Fruit fly (Drosophila melanogaster): ENCODE results near the gene Taf13.
A peak's percentile ranks its signal among the peaks of the same experiment; 100 is the strongest.

Gene Taf13

DNA sequence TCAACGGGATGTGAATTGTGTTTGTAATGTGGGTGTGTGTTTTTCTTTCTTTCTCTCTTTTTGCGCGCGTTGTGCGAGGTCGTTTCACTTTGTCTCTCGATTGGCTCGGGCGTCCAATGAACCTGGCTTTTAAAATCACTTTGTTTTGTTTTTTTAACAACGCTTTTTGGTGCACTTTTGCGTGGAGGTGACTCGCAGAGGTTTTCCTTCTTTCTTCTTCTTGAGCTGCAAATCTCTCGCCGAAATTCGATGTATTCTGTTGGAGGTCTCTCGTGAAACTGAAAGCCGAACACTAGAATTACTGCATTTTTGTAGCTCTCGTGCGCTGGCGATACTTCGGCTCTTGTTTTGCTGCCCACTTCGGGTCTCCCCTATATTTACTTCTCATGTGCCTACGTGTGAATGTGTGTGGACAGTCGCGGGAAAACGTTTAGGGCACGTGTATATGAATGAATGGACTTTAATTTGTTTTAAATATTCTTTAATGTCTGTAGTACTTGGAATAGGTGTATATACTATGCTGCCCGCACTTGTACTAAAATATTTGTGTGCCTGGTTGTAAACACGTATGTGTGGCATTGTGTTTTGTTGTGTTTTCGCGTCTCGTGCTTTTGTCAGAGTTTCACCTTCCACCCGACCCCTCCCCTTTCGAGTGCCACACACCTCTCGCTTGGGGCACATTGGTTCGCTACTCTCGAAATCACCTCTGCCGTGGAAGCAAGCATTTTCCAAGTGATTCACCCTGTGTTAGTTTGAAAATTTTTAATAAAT, 8.7 kb downstream of the Taf13 start, which contains the start of gene fok (continued):
- peak; percentile 95 for TF ChIP-seq CG16863 (GFP tag; optimal IDR thresholded peaks at IDR 0.05)
- TF ChIP-seq jing (GFP tag; optimal IDR thresholded peaks at IDR 0.05), result peak; percentile 84
- TF ChIP-seq CG16813 (GFP tag; IDR thresholded peaks at IDR 0.05; ENCODE audit: partially characterized antibody), result peak; percentile 44; the same call in 1 of the 3 replicates
- TF ChIP-seq maf-S (GFP tag; optimal IDR thresholded peaks at IDR 0.05), result peak; percentile 94
- TF ChIP-seq Usf (GFP tag; optimal IDR thresholded peaks at IDR 0.05), result peak; percentile 91
- peak; percentile 93 for TF ChIP-seq CG10267 (tag; optimal IDR thresholded peaks at IDR 0.05)
- TF ChIP-seq HLHmδ (GFP tag; optimal IDR thresholded peaks at IDR 0.05), result peak; percentile 75
- TF ChIP-seq CG2199 (GFP tag; IDR thresholded peaks at IDR 0.05), result peak; percentile 82; the same call in 2 of the 3 replicates
- TF ChIP-seq ind (GFP tag; optimal IDR thresholded peaks at IDR 0.05), result peak; percentile 96
- no peak for TF ChIP-seq Sin3A (optimal IDR thresholded peaks at IDR 0.05)
- TF ChIP-seq hth (optimal IDR thresholded peaks at IDR 0.05), result no peak
- 0 out of 3 replicates have a peak, but pooled peaks have one; percentile 28 for TF ChIP-seq Opbp (GFP tag; IDR thresholded peaks at IDR 0.05; ENCODE audit: partially characterized antibody)
- TF ChIP-seq ERR (GFP tag; optimal IDR thresholded peaks at IDR 0.05), result peak; percentile 93
- TF ChIP-seq Lpt (GFP tag; optimal IDR thresholded peaks at IDR 0.05), result no peak
- peak; percentile 77 for TF ChIP-seq sens-2 (GFP tag; IDR thresholded peaks at IDR 0.05)
- peak; percentile 98 for TF ChIP-seq sob (GFP tag; IDR thresholded peaks at IDR 0.05)
- TF ChIP-seq CG17385 (GFP tag; optimal IDR thresholded peaks at IDR 0.05), result peak; percentile 94
- peak; percentile 89 for TF ChIP-seq MBD-R2 (GFP tag; IDR thresholded peaks at IDR 0.05)
- peak; percentile 95 for TF ChIP-seq mam (GFP tag; optimal IDR thresholded peaks at IDR 0.05)
- peak; percentile 95 for TF ChIP-seq CG13624 (GFP tag; optimal IDR thresholded peaks at IDR 0.05)
- TF ChIP-seq trh (GFP tag; optimal IDR thresholded peaks at IDR 0.05), result peak; percentile 76
- TF ChIP-seq CG14860 (GFP tag; IDR thresholded peaks at IDR 0.05; ENCODE audit: partially characterized antibody), result 0 out of 3 replicates have a peak, but pooled peaks have one; percentile 32
- TF ChIP-seq mld (GFP tag; IDR thresholded peaks at IDR 0.05; ENCODE audit: partially characterized antibody), result no peak
- TF ChIP-seq CG15073 (GFP tag; optimal IDR thresholded peaks at IDR 0.05), result peak; percentile 70
- peak; percentile 96 for TF ChIP-seq CG6689 (GFP tag; IDR thresholded peaks at IDR 0.05)
- TF ChIP-seq dmrt99B (tag; optimal IDR thresholded peaks at IDR 0.05), result peak; percentile 98
- TF ChIP-seq CG4424 (GFP tag; optimal IDR thresholded peaks at IDR 0.05), result peak; percentile 96
- TF ChIP-seq crc (GFP tag; optimal IDR thresholded peaks at IDR 0.05), result peak; percentile 92
- peak; percentile 83; the same call in 1 of the 2 replicates for TF ChIP-seq GATAe (GFP tag; conservative IDR thresholded peaks at IDR 0.05)
- TF ChIP-seq Rx (GFP tag; IDR thresholded peaks at IDR 0.05), result peak; percentile 68; the same call in 1 of the 2 replicates
- peak; percentile 91 for TF ChIP-seq Ada2b (GFP tag; IDR thresholded peaks at IDR 0.05)
- TF ChIP-seq CG10209 (GFP tag; optimal IDR thresholded peaks at IDR 0.05), result peak; percentile 96
- TF ChIP-seq grn (GFP tag; optimal IDR thresholded peaks at IDR 0.05), result peak; percentile 91
- TF ChIP-seq psq (GFP tag; optimal IDR thresholded peaks at IDR 0.05), result peak; percentile 90
- peak; percentile 98 for TF ChIP-seq gcm (GFP tag; optimal IDR thresholded peaks at IDR 0.05)
- TF ChIP-seq nau (GFP tag; optimal IDR thresholded peaks at IDR 0.05), result peak; percentile 97
- TF ChIP-seq PHDP (tag; optimal IDR thresholded peaks at IDR 0.05), result peak; percentile 97
- peak; percentile 90 for TF ChIP-seq CG3065 (GFP tag; optimal IDR thresholded peaks at IDR 0.05)
- TF ChIP-seq CG2202 (tag; optimal IDR thresholded peaks at IDR 0.05), result peak; percentile 91
- peak; percentile 96 for TF ChIP-seq CG11723 (GFP tag; optimal IDR thresholded peaks at IDR 0.05)
- peak; percentile 22 for TF ChIP-seq BEAF-32 (GFP tag; optimal IDR thresholded peaks at IDR 0.05)
- TF ChIP-seq Hey (tag; optimal IDR thresholded peaks at IDR 0.05), result peak; percentile 86
- peak; percentile 90 for TF ChIP-seq CG7271 (tag; optimal IDR thresholded peaks at IDR 0.05)
- TF ChIP-seq E2f1 (GFP tag; IDR thresholded peaks at IDR 0.05), result peak; percentile 92
- TF ChIP-seq Kr (GFP tag; optimal IDR thresholded peaks at IDR 0.05), result peak; percentile 30
- peak; percentile 99 for TF ChIP-seq CG18599 (GFP tag; optimal IDR thresholded peaks at IDR 0.05)
- peak; percentile 93 for TF ChIP-seq Antp (GFP tag; optimal IDR thresholded peaks at IDR 0.05)
- peak; percentile 45; the same call in 1 of the 2 replicates for TF ChIP-seq tna (GFP tag; IDR thresholded peaks at IDR 0.05; ENCODE audit: partially characterized antibody)
- peak; percentile 98 for TF ChIP-seq Ets65A (GFP tag)
